Worm (Caenorhabditis elegans) whole organism, late embryonic: Measurements from ENCODE around the gene srd-54.

Source experiments
- F13H6.1 ChIP-seq: sonication (generic microtip); optimal IDR thresholded peaks from 2 replicates; lab custom pipeline; 2016; ENCODE audit warnings: missing genetic modification characterization, missing compliant biosample characterization
- pha-4 ChIP-seq: fragments of 150-350 bp; optimal IDR thresholded peaks from 2 replicates; lab custom pipeline; 2018; ENCODE audit warnings: missing biosample characterization, missing genetic modification reagents, missing genetic modification characterization
- ref-2 ChIP-seq: sonication (generic microtip); optimal IDR thresholded peaks from 2 replicates; lab custom pipeline; 2016; ENCODE audit warnings: missing genetic modification characterization, missing compliant biosample characterization
- sox-4 ChIP-seq: sonication (generic microtip); optimal IDR thresholded peaks from 2 replicates; lab custom pipeline; 2017; ENCODE audit warnings: mild to moderate bottlenecking, missing genetic modification characterization, inconsistent platforms, missing compliant biosample characterization
- unc-86 ChIP-seq: sonication (generic microtip); optimal IDR thresholded peaks from 2 replicates; lab custom pipeline; 2016; ENCODE audit warnings: missing genetic modification characterization, missing compliant biosample characterization

DNA sequence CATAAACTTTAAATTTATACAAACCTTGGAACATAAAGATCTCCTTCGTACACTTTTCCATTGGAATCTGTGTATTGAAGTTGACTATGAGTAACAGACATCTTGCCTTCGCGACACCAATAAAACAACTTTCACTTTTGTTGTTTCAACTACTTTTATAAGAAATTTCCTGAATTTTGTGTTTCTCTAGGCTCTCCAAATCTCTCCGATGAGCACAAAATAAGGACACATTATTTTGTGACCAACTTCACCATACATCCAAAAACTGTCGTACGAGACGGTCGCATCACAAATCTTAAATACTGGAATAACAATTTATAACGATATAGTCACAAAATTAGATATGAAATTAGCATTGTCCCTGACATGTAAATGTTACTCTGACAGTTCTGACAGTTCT is 26.3 kb downstream of the srd-54 start, which contains the start of gene D1022.5:
- TF ChIP-seq ref-2 (tag; lab: Kevin White, UChicago) = no peak
- TF ChIP-seq unc-86 (tag; lab: Kevin White, UChicago) = no peak
- no peak for TF ChIP-seq sox-4 (tag; lab: Kevin White, UChicago)
- TF ChIP-seq F13H6.1 (tag; lab: Kevin White, UChicago) = no peak
- TF ChIP-seq pha-4 (tag; lab: Kevin White, UChicago) = no peak
